Fruit fly (Drosophila melanogaster) whole organism, embryonic: ENCODE data around the gene CG32320.
A peak's percentile ranks its signal among the peaks of the same experiment; 100 is the strongest.

ENCODE experiments used
- Aef1 ChIP-seq: fragments of 200-800 bp; sonication (Bioruptor generic); IDR thresholded peaks from 3 replicates; pipeline ENCODE4 v1.3.6; 2022; ENCODE audit warnings: missing biosample characterization, missing genetic modification characterization
- CG1024 ChIP-seq: fragments of 200-800 bp; sonication (Bioruptor generic); IDR thresholded peaks from 2 replicates; pipeline ENCODE4 v1.3.6; 2022; ENCODE audit warnings: missing biosample characterization, missing genetic modification characterization
- CG13894 ChIP-seq: fragments of 200-800 bp; sonication (Bioruptor generic); optimal IDR thresholded peaks from 3 replicates; lab custom pipeline; 2018; ENCODE audit warnings: missing biosample characterization, mild to moderate bottlenecking, missing genetic modification characterization, moderate library complexity
- CG14050 ChIP-seq: fragments of 200-800 bp; sonication (Bioruptor generic); IDR thresholded peaks from 3 replicates; pipeline ENCODE4 v1.3.6; 2022; ENCODE audit warnings: missing biosample characterization, missing genetic modification characterization
- CG14710 ChIP-seq: fragments of 200-800 bp; sonication (Bioruptor generic); optimal IDR thresholded peaks from 3 replicates; lab custom pipeline; 2019; ENCODE audit warnings: missing biosample characterization, mild to moderate bottlenecking, missing genetic modification characterization, moderate library complexity
- CG15514 ChIP-seq: fragments of 200-800 bp; sonication (Bioruptor generic); optimal IDR thresholded peaks from 3 replicates; lab custom pipeline; 2017; ENCODE audit warnings: missing biosample characterization, missing genetic modification characterization, mild to moderate bottlenecking, moderate library complexity, missing genetic modification reagents
- CG15601 ChIP-seq: fragments of 200-800 bp; sonication (Bioruptor generic); optimal IDR thresholded peaks from 3 replicates; lab custom pipeline; 2019; ENCODE audit warnings: missing biosample characterization, mild to moderate bottlenecking, missing genetic modification characterization, moderate library complexity
- CG18011 ChIP-seq: fragments of 200-800 bp; sonication (Bioruptor generic); optimal IDR thresholded peaks from 2 replicates; lab custom pipeline; 2017; ENCODE audit warnings: missing biosample characterization, missing genetic modification characterization, mild to moderate bottlenecking, moderate library complexity, missing genotype
- CG18619 ChIP-seq: fragments of 200-800 bp; sonication (Bioruptor generic); optimal IDR thresholded peaks from 3 replicates; lab custom pipeline; 2017; ENCODE audit warnings: missing biosample characterization, mild to moderate bottlenecking, missing genetic modification characterization
- CG2116 ChIP-seq: fragments of 200-800 bp; sonication (Bioruptor generic); optimal IDR thresholded peaks from 3 replicates; lab custom pipeline; 2018; ENCODE audit warnings: missing biosample characterization, mild to moderate bottlenecking, missing genetic modification characterization
- CG4617 ChIP-seq: fragments of 200-800 bp; sonication (Bioruptor generic); optimal IDR thresholded peaks from 3 replicates; lab custom pipeline; 2016; ENCODE audit warnings: missing biosample characterization, missing genetic modification characterization, borderline replicate concordance
- CG6272 ChIP-seq: fragments of 200-800 bp; sonication (Bioruptor generic); IDR thresholded peaks from 2 replicates; pipeline ENCODE4 v1.3.6; 2022; ENCODE audit warnings: missing biosample characterization, missing genetic modification characterization
- CG8281 ChIP-seq: fragments of 200-800 bp; sonication (Bioruptor generic); optimal IDR thresholded peaks from 2 replicates; lab custom pipeline; 2018; ENCODE audit warnings: missing biosample characterization, mild to moderate bottlenecking, missing genetic modification characterization, moderate library complexity
- CG8924 ChIP-seq: fragments of 200-800 bp; optimal IDR thresholded peaks from 3 replicates; lab custom pipeline; 2019; ENCODE audit warnings: missing biosample characterization, mild to moderate bottlenecking, missing genetic modification characterization, moderate library complexity
- Deaf1 ChIP-seq: fragments of 200-800 bp; optimal IDR thresholded peaks from 3 replicates; lab custom pipeline; 2019; ENCODE audit warnings: missing biosample characterization, mild to moderate bottlenecking, missing genetic modification characterization, moderate library complexity
- ERR ChIP-seq: fragments of 200-800 bp; sonication (Bioruptor generic); optimal IDR thresholded peaks from 2 replicates; lab custom pipeline; 2016; ENCODE audit warnings: missing biosample characterization, missing genetic modification characterization
- Hand ChIP-seq: fragments of 200-800 bp; sonication (Bioruptor generic); optimal IDR thresholded peaks from 2 replicates; lab custom pipeline; 2017; ENCODE audit warnings: mild to moderate bottlenecking, missing biosample characterization, missing genetic modification reagents, missing genetic modification characterization
- Hmx ChIP-seq: fragments of 200-800 bp; sonication (Bioruptor generic); optimal IDR thresholded peaks from 2 replicates; lab custom pipeline; 2016; ENCODE audit warnings: missing biosample characterization, missing genetic modification characterization
- Med ChIP-seq: fragments of 200-800 bp; sonication (Bioruptor generic); peaks from one replicate; lab custom pipeline; 2016; ENCODE audit warnings: missing biosample characterization, missing genetic modification characterization, mild to moderate bottlenecking, inconsistent platforms, moderate library complexity
- NfI ChIP-seq: fragments of 200-800 bp; sonication (Bioruptor generic); optimal IDR thresholded peaks from 3 replicates; lab custom pipeline; 2018; ENCODE audit warnings: missing biosample characterization, mild to moderate bottlenecking, missing genetic modification characterization, moderate library complexity
- Opbp ChIP-seq: fragments of 200-800 bp; sonication (Bioruptor generic); IDR thresholded peaks from 3 replicates; pipeline ENCODE4 v1.3.6; 2022; ENCODE audit warnings: missing biosample characterization, missing genetic modification characterization; ENCODE audit not compliant: partially characterized antibody
- Ptx1 ChIP-seq: fragments of 200-800 bp; sonication (Bioruptor generic); IDR thresholded peaks from 2 replicates; pipeline ENCODE4 v1.3.6; 2022; ENCODE audit warnings: missing biosample characterization, missing genetic modification characterization
- Rfx ChIP-seq: fragments of 200-800 bp; sonication (Bioruptor generic); IDR thresholded peaks from 2 replicates; pipeline ENCODE4 v1.3.6; 2022; ENCODE audit warnings: missing biosample characterization, missing genetic modification characterization
- Six4 ChIP-seq: fragments of 200-800 bp; sonication (Bioruptor generic); optimal IDR thresholded peaks from 2 replicates; lab custom pipeline; 2016; ENCODE audit warnings: missing biosample characterization, missing genetic modification characterization
- Sry-δ ChIP-seq: fragments of 200-800 bp; sonication (Bioruptor generic); optimal IDR thresholded peaks from 2 replicates; lab custom pipeline; 2016; ENCODE audit warnings: missing biosample characterization, missing genetic modification characterization
- abd-A ChIP-seq: fragments of 200-800 bp; sonication (Bioruptor generic); optimal IDR thresholded peaks from 3 replicates; lab custom pipeline; 2019; ENCODE audit warnings: missing biosample characterization, mild to moderate bottlenecking, missing genetic modification characterization, moderate library complexity
- al ChIP-seq: fragments of 200-800 bp; sonication (Bioruptor generic); IDR thresholded peaks from 2 replicates; pipeline ENCODE4 v1.3.6; 2022; ENCODE audit warnings: missing biosample characterization, missing genetic modification characterization
- ato ChIP-seq: fragments of 200-800 bp; sonication (Bioruptor generic); IDR thresholded peaks from 2 replicates; pipeline ENCODE4 v1.3.6; 2022; ENCODE audit warnings: missing biosample characterization, missing genetic modification characterization; ENCODE audit not compliant: partially characterized antibody
- crol ChIP-seq: fragments of 200-800 bp; sonication (Bioruptor generic); IDR thresholded peaks from 2 replicates; pipeline ENCODE4 v1.3.6; 2022; ENCODE audit warnings: missing biosample characterization, missing genetic modification characterization
- danr ChIP-seq: fragments of 200-800 bp; sonication (Bioruptor generic); IDR thresholded peaks from 2 replicates; pipeline ENCODE4 v1.3.6; 2022; ENCODE audit warnings: missing biosample characterization, missing genetic modification characterization
- dati ChIP-seq: fragments of 200-800 bp; sonication (Bioruptor generic); IDR thresholded peaks from 2 replicates; pipeline ENCODE4 v1.3.6; 2022; ENCODE audit warnings: missing biosample characterization, missing genetic modification characterization
- dmrt99B ChIP-seq: fragments of 200-800 bp; sonication (Bioruptor generic); optimal IDR thresholded peaks from 2 replicates; lab custom pipeline; 2018; ENCODE audit warnings: missing biosample characterization, mild to moderate bottlenecking, missing genetic modification characterization, moderate library complexity
- emc ChIP-seq: fragments of 200-800 bp; sonication (Bioruptor generic); optimal IDR thresholded peaks from 2 replicates; lab custom pipeline; 2016; ENCODE audit warnings: missing biosample characterization, missing genetic modification characterization
- h ChIP-seq: fragments of >200 bp; optimal IDR thresholded peaks from 2 replicates; lab custom pipeline; 2017
- lbe ChIP-seq: fragments of 200-800 bp; sonication (Bioruptor generic); optimal IDR thresholded peaks from 2 replicates; lab custom pipeline; 2016; ENCODE audit warnings: missing biosample characterization, mild to moderate bottlenecking, missing genetic modification characterization
- run ChIP-seq: fragments of 200-800 bp; sonication (Bioruptor generic); optimal IDR thresholded peaks from 3 replicates; lab custom pipeline; 2018; ENCODE audit warnings: missing biosample characterization, mild to moderate bottlenecking, missing genetic modification characterization
- sens ChIP-seq: fragments of 200-800 bp; sonication (Bioruptor generic); peaks from one replicate; lab custom pipeline; 2016; ENCODE audit warnings: missing biosample characterization, missing genetic modification characterization
- seq ChIP-seq: fragments of 200-800 bp; sonication (Bioruptor generic); IDR thresholded peaks from 2 replicates; pipeline ENCODE4 v1.3.6; 2022; ENCODE audit warnings: missing biosample characterization, missing genetic modification characterization
- shn ChIP-seq: fragments of 200-800 bp; sonication (Bioruptor generic); optimal IDR thresholded peaks from 3 replicates; lab custom pipeline; 2016; ENCODE audit warnings: missing biosample characterization, missing genetic modification characterization
- so ChIP-seq: fragments of 200-800 bp; sonication (Bioruptor generic); IDR thresholded peaks from 3 replicates; pipeline ENCODE4 v1.3.6; 2022; ENCODE audit warnings: missing biosample characterization, missing genetic modification characterization
- wek ChIP-seq: fragments of 200-800 bp; sonication (Bioruptor generic); optimal IDR thresholded peaks from 3 replicates; lab custom pipeline; 2018; ENCODE audit warnings: missing biosample characterization, mild to moderate bottlenecking, missing genetic modification characterization, moderate library complexity

CG32320 gene

dm6 chr3L:1380959-1381358 lies 17.4 kb upstream of the CG32320 start (continued):
- TF ChIP-seq Six4 (GFP tag; lab: Kevin White, UChicago) (no peak), Rfx (GFP tag; lab: Robert Waterston, UW) (no peak), Hmx (GFP tag; lab: Kevin White, UChicago) (no peak), CG8281 (no peak), run (no peak)

- TF ChIP-seq ato (no peak), Ptx1 (0 out of 2 replicates have a peak, but pooled peaks have one; percentile 10), h (lab: Kevin White, UChicago) (no peak), CG15601 (tag; lab: Kevin White, UChicago) (no peak), CG18619 (no peak), abd-A (tag; lab: Kevin White, UChicago) (peak; percentile 94), CG4617 (no peak), emc (GFP tag; lab: Kevin White, UChicago) (no peak), CG18011 (GFP tag; lab: Kevin White, UChicago) (no peak), NfI (GFP tag; lab: Kevin White, UChicago) (no peak), danr (no peak), CG14050 (no peak), so (GFP tag; lab: Robert Waterston, UW) (no peak), sens (GFP tag; lab: Kevin White, UChicago) (peak; percentile 11), dmrt99B (no peak), Opbp (GFP tag; lab: Robert Waterston, UW) (no peak), Sry-δ (GFP tag; lab: Kevin White, UChicago) (no peak), Med (peak; percentile 94), shn (GFP tag; lab: Kevin White, UChicago) (peak; percentile 18), CG13894 (peak; percentile 2), seq (GFP tag; lab: Robert Waterston, UW) (peak; percentile 11; the same call in 1 of the 2 replicates), al (GFP tag; lab: Robert Waterston, UW) (no peak), Hand (GFP tag; lab: Kevin White, UChicago) (no peak), CG15514 (GFP tag; lab: Kevin White, UChicago) (peak; percentile 96), CG14710 (tag; lab: Kevin White, UChicago) (no peak), CG6272 (GFP tag; lab: Robert Waterston, UW) (no peak), dati (GFP tag; lab: Robert Waterston, UW) (no peak), ERR (GFP tag; lab: Kevin White, UChicago) (no peak), crol (GFP tag; lab: Robert Waterston, UW) (peak; percentile 56; the same call in 1 of the 2 replicates), CG1024 (no peak), Deaf1 (tag; lab: Kevin White, UChicago) (no peak), CG8924 (tag; lab: Kevin White, UChicago) (no peak), Aef1 (GFP tag; lab: Robert Waterston, UW) (no peak)
Observed at dm6 chr3L:1385683-1386246, 12.6 kb upstream of the CG32320 start.

dm6 chr3L:1388094-1388493 lies 10.3 kb upstream of the CG32320 start:
- TF ChIP-seq lbe (GFP tag; lab: Kevin White, UChicago) (peak; percentile 46), wek (GFP tag; lab: Kevin White, UChicago) (no peak), CG2116 (GFP tag; lab: Kevin White, UChicago) (no peak)
